Fruit fly (Drosophila melanogaster): Measurements from ENCODE around the gene CG43345.

CG43345 gene

DNA sequence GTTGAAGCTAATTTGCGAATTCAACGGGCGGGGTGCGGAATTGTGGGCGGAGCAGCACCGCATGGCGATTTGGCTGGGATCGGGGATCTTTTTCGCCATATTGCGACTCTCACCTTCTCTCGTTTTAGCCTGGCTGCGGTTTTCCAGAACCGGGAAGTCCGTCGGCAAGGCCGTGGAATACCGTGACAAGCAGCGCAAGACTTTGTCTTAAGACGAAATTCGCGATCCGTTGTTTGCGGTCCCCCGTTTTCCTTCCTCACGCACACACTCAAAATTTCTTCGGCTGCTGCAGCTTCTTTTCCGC lies 10.8 kb upstream of the CG43345 start:
- TF ChIP-seq insv (optimal IDR thresholded peaks at IDR 0.05) = no peak
- TF ChIP-seq h (optimal IDR thresholded peaks at IDR 0.05) = no peak
- no peak for TF ChIP-seq psq (optimal IDR thresholded peaks at IDR 0.05)

DNA sequence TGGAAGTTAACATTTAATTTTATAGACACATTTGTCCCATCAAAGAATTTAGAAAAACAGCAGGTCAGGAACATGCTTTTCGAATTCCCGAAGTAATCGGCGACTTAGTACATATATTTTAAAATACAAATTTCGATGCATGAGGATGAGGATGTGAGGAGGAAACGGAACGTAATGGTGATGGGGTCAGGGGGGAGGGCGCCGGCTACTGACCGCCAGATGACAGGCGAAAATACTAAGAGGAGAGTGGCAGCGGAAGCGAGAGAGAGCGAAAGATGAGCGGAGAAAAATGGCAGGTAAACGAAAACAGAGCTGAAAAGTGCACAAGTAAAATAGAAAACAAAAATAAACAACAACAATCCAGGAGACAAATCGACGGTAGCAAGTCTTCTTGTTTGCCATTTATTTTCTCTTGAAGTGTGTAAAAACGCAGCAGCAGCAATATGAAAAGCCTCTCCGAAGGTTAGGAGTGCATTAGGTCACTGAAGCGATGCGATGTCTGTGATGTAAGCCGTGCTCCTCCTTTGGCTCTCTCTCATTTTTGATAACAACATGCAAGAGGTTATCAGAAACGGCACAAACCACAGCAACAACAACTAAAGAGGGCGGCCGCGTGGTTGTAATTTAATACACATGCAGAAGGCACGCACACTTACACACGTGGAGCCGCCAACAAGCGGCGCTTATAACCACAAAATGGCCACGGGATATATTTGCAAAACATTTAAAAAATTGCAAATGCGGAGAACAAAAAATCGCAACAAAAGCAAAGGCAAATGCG lies 10.2 kb upstream of the CG43345 start:
- TF ChIP-seq h (optimal IDR thresholded peaks at IDR 0.05) (no peak), psq (optimal IDR thresholded peaks at IDR 0.05) (no peak), insv (optimal IDR thresholded peaks at IDR 0.05) (no peak), Sin3A (optimal IDR thresholded peaks at IDR 0.05) (no peak), ttk (optimal IDR thresholded peaks at IDR 0.05) (no peak), Myc (optimal IDR thresholded peaks at IDR 0.05) (no peak)

DNA sequence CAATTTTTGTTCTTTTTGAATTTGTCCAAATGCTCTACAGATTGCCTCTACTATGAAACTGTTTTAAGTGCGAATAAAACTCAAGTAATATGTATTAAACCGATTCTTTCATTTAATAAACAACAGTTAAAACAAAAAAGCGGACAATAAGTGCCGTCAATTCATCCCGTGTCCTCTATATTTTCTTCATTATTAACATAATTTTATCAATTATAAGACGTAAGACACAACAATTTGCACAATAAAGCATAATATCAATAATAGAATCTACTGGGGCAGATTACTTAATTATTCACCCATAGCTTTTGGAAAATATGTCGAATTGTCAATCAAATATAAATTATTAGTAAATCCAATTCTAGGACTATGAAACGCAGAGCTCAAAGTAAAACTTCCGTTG lies 4.5 kb upstream of the CG43345 start, which contains the start of gene CG31627:
CG31627 (plus strand) TSS at position 301 of the 400 bp plus-strand sequence.
- TF ChIP-seq ttk (optimal IDR thresholded peaks at IDR 0.05) (no peak), psq (optimal IDR thresholded peaks at IDR 0.05) (no peak), insv (optimal IDR thresholded peaks at IDR 0.05) (no peak), Sin3A (optimal IDR thresholded peaks at IDR 0.05) (no peak), h (optimal IDR thresholded peaks at IDR 0.05) (no peak), Myc (optimal IDR thresholded peaks at IDR 0.05) (no peak)

DNA sequence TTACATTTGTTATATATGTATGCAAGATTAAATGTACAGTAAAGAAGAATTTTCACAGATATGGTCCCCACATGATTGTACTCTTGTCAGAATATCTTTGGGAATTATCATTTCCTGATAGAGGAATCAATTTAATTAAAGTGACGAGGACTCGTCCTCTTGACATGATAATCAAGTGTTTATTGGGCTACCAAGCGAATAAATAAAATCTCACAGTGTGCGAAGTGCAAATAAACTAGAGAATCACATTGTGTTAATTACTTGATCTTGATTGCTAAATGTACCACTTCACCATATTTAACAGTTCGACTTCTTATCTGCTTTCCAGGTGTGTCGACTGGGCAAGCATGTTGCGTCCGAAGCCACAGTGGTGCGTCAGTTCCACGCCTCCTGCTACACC lies 1.5 kb upstream of the CG43345 start:
- TF ChIP-seq ttk (optimal IDR thresholded peaks at IDR 0.05) = no peak
- no peak for TF ChIP-seq insv (optimal IDR thresholded peaks at IDR 0.05)
- no peak for TF ChIP-seq Sin3A (optimal IDR thresholded peaks at IDR 0.05)
- no peak for TF ChIP-seq psq (optimal IDR thresholded peaks at IDR 0.05)
- TF ChIP-seq h (optimal IDR thresholded peaks at IDR 0.05) = no peak

DNA sequence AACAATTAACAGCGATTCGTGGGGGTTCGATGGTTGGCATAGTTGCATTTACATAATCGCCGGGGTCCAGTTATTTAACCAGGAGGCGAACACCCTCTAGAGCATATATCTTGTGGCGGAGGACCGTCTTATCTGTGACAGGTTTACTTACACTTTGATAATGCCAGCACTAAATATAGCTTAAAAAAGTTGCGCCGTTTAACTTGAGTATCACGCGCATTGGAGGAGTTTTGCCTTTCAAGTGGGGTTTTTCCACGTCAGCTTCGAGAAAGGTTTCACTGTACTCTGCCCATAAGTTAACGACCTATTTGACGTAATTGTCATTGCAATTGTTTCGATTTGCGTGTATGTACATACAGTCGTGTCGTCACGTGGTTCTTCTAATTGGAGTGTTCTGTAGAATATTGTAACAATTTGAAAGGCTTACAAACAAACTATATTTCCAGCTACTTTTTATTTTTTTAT lies 811 bp upstream of the CG43345 start:
- no peak for TF ChIP-seq h (optimal IDR thresholded peaks at IDR 0.05)
- no peak for TF ChIP-seq insv (optimal IDR thresholded peaks at IDR 0.05)
- no peak for TF ChIP-seq Sin3A (optimal IDR thresholded peaks at IDR 0.05)
- no peak for TF ChIP-seq psq (optimal IDR thresholded peaks at IDR 0.05)
- no peak for TF ChIP-seq ttk (optimal IDR thresholded peaks at IDR 0.05)
- no peak for TF ChIP-seq Myc (optimal IDR thresholded peaks at IDR 0.05)

DNA sequence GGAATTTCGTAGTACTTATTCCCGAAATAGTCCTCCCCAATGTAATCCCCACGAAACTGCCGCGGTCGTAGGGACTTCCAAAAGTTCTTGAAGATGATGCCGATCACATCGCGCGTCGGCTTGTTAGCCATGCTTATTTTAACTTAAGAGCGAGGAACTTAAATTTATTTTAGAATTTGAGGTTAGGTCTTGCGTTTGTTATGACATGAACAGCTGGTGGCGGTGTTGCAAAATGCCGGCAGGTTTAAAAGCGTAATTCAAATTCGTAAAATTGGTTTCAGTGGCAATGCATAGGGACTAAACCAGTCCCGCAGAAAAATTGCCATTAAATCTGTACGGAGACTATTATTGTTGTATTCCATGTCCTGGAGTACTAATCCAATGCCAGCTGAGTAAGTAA lies 2.0 kb downstream of the CG43345 start:
- no peak for TF ChIP-seq Myc (optimal IDR thresholded peaks at IDR 0.05)
- TF ChIP-seq ttk (optimal IDR thresholded peaks at IDR 0.05) = no peak
- TF ChIP-seq h (optimal IDR thresholded peaks at IDR 0.05) = no peak
- no peak for TF ChIP-seq psq (optimal IDR thresholded peaks at IDR 0.05)
- no peak for TF ChIP-seq insv (optimal IDR thresholded peaks at IDR 0.05)
- TF ChIP-seq Sin3A (optimal IDR thresholded peaks at IDR 0.05) = no peak

DNA sequence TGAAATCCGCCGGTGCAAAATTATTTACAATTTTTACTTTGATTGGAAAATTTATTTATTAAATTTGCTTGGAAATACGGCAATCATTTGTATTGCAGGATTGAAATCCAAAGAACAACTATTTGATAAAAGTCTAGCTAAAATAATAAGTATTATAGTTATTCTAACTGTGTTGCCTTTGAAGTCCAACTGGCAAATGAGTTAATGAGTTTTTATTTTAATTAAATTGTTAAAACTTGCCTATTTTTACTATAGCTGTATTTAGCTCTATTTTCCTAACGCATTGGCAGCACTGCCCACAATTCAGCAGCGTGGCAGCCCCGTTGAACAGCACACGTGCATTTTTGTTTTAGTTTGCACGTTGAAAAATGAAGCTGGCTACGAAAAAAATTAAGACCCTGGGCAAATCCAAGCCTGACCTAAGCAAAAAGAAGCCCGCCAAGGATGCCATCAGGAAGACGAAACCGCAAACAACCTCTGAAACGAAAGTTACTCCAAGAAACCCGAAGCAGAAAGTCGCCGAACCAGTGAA lies 5.0 kb downstream of the CG43345 start, which contains the start of gene Noc2:
Noc2 (plus strand) TSS at position 331 of the 532 bp plus-strand sequence.
- TF ChIP-seq Sin3A (optimal IDR thresholded peaks at IDR 0.05) (no peak), Myc (optimal IDR thresholded peaks at IDR 0.05) (no peak), ttk (optimal IDR thresholded peaks at IDR 0.05) (no peak), psq (optimal IDR thresholded peaks at IDR 0.05) (no peak), h (optimal IDR thresholded peaks at IDR 0.05) (no peak), insv (optimal IDR thresholded peaks at IDR 0.05) (no peak)

DNA sequence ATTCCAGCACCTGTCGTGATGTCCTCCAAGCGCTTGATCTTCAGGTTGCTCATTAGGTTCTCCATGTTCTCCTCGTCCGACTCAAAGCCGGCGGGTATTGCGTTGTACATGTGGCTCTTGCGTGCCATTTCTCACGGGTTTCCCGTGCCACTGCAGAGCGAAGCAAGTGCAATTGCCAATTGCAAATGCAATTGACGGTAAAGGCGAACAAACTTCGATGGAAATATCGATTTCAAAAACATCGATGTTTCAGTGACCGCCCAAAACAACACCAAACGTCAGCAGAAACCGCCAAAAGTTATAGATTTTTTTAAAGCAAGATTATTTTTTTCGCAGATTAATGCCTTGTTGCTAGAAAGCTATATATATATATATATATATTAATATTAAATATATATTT lies 5.5 kb downstream of the CG43345 start, which contains the start of gene Nbr:
Nbr (minus strand) TSS at position 209 of the 400 bp plus-strand sequence.
- TF ChIP-seq ttk (optimal IDR thresholded peaks at IDR 0.05) (no peak), insv (optimal IDR thresholded peaks at IDR 0.05) (no peak), psq (optimal IDR thresholded peaks at IDR 0.05) (no peak), Sin3A (optimal IDR thresholded peaks at IDR 0.05) (no peak), Myc (optimal IDR thresholded peaks at IDR 0.05) (no peak), h (optimal IDR thresholded peaks at IDR 0.05) (no peak)

DNA sequence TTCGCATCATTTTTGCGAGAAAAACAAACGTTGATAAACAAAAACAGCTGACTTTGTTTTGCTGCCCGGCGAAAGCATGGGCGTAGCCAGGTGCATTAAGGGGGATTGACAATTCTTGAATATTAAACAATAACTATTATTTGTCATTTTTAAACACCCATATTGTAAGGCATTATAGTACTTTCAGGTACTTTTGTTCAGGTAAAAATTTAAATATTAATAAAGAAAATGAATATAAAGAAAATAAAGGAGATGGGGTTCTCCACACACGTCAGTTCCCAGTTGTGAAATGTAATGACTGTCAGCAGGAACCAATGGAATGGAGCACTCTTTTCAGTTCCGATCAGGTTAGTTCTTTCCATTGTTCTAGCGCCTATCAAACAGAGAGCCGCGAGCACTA lies 9.8 kb downstream of the CG43345 start, which contains the start of the genes Coq3 and Pld3:
Coq3 (minus strand) TSS at position 58 of the 400 bp plus-strand sequence.
Pld3 (plus strand) TSS at position 294 of the 400 bp plus-strand sequence.
- no peak for TF ChIP-seq psq (optimal IDR thresholded peaks at IDR 0.05)
- TF ChIP-seq insv (optimal IDR thresholded peaks at IDR 0.05) = no peak
- TF ChIP-seq ttk (optimal IDR thresholded peaks at IDR 0.05) = no peak
- no peak for TF ChIP-seq Myc (optimal IDR thresholded peaks at IDR 0.05)
- TF ChIP-seq h (optimal IDR thresholded peaks at IDR 0.05) = no peak
- no peak for TF ChIP-seq Sin3A (optimal IDR thresholded peaks at IDR 0.05)

DNA sequence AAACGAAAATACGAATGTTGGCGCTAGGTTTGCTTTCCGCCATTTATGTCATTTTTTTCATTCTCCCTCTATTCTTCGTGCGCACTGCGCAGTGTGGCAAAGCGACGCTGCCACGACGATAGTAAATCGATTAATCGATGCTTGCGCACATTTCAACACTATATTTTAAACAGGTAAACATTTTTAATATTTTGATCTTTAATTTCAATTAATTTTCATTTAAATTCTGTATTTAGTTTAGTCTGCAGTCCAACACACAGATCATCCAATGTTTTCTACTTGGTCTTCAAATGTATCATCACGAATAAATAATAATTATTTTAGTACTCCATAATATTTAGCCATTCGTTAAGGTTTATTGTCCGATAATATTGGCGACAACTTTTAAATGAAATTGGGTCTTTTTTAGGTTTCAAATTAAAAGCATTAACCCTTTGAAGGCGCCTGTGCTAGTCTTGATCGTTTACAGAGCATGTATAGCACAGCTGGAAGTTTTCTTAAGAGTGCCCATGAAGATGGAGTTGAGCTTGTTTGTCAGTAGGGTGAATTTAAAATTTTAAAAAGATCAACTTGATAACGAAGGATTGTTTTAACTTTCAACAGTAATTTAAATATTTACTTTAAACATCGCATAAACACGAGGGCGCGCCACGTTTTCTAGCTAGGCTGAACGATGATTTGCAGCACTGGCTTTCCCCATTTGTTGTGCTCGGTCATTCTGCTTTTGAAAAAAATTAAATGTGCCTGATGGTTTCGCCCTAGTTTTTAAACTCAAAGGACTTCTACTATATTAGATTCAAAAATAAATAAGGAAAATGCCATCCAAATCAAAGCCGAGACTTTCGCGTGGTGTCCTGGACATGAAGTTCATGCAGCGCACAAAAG lies 12.0 kb downstream of the CG43345 start, which contains the start of the genes Mpp6 and E2f2:
Mpp6 (plus strand) TSS at position 133 of the 885 bp plus-strand sequence.
E2f2 (minus strand) TSS at position 594 of the 885 bp plus-strand sequence.
- TF ChIP-seq Sin3A (optimal IDR thresholded peaks at IDR 0.05) = no peak
- TF ChIP-seq ttk (optimal IDR thresholded peaks at IDR 0.05) = no peak
- no peak for TF ChIP-seq insv (optimal IDR thresholded peaks at IDR 0.05)
- TF ChIP-seq h (optimal IDR thresholded peaks at IDR 0.05) = no peak
- TF ChIP-seq psq (optimal IDR thresholded peaks at IDR 0.05) = peak; percentile 91

DNA sequence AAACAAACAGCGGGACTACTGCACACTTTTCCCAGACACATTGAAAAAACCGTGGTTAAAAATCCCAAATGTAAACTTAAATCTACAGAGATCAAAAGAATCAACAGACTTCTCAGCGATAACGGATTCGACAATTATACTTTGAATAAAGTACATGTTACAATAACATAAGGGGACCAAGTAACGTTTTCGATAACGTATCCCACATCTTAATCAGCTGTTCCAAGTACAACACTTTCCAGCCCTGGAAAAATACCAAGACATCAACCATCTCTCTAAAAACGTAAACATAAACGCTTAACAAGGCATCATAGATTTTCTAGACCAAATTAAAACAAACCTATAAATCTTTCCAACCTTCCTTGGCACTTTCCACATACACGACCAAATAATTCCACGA lies 14.5 kb downstream of the CG43345 start:
- TF ChIP-seq Sin3A (optimal IDR thresholded peaks at IDR 0.05) (no peak), insv (optimal IDR thresholded peaks at IDR 0.05) (no peak), h (optimal IDR thresholded peaks at IDR 0.05) (no peak), Myc (optimal IDR thresholded peaks at IDR 0.05) (no peak)

DNA sequence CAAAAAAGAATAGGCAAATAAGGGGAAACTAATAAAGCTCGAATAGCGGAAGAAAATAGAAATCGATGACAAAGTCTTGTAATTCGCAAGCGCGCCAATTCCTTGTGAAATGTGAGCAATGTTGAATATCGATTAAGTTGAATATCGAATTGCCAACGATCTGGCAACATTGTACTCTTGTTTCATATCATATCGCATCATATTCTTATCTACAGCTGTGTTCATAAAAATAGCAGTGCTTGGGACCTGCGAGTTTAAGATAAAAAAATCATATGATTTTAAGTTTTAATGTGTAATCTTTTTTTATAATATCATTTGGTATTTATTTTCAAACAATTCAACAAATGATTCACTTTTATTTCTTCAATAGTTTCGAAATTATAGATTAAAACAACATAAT lies 19.3 kb downstream of the CG43345 start:
- no peak for TF ChIP-seq psq (optimal IDR thresholded peaks at IDR 0.05)

All from Kc167 (cell line).